Fruit fly (Drosophila melanogaster) whole organism, prepupa: ENCODE results near the gene Enoph.

Experiments used
- Blimp-1 ChIP-seq: fragments of 200-800 bp; sonication (Bioruptor generic); optimal IDR thresholded peaks from 3 replicates; lab custom pipeline; 2017; ENCODE audit warnings: missing biosample characterization, missing genetic modification characterization, mild to moderate bottlenecking, moderate library complexity, missing genetic modification reagents
- CG10631 ChIP-seq: fragments of 200-800 bp; sonication (Bioruptor generic); optimal IDR thresholded peaks from 2 replicates; lab custom pipeline; 2016; ENCODE audit warnings: missing biosample characterization, missing genetic modification characterization
- CG10669 ChIP-seq: fragments of 200-800 bp; sonication (Bioruptor generic); optimal IDR thresholded peaks from 3 replicates; lab custom pipeline; 2018; ENCODE audit warnings: missing biosample characterization, mild to moderate bottlenecking, missing genetic modification characterization, moderate library complexity
- CG11294 ChIP-seq: fragments of 200-800 bp; sonication (Bioruptor generic); IDR thresholded peaks from 2 replicates; pipeline ENCODE4 v1.3.6; 2022; ENCODE audit warnings: missing biosample characterization, missing genetic modification characterization
- CG11902 ChIP-seq: fragments of 200-800 bp; sonication (Bioruptor generic); optimal IDR thresholded peaks from 3 replicates; lab custom pipeline; 2016; ENCODE audit warnings: missing biosample characterization, missing genetic modification characterization
- CG15336 ChIP-seq: fragments of 200-800 bp; sonication (Bioruptor generic); IDR thresholded peaks from 2 replicates; pipeline ENCODE4 v1.3.6; 2022; ENCODE audit warnings: missing biosample characterization, missing genetic modification characterization
- CG1621 ChIP-seq: fragments of 200-800 bp; sonication (Bioruptor generic); optimal IDR thresholded peaks from 3 replicates; lab custom pipeline; 2018; ENCODE audit warnings: missing biosample characterization, mild to moderate bottlenecking, missing genetic modification characterization
- CG16779 ChIP-seq: fragments of 200-800 bp; sonication (Bioruptor generic); optimal IDR thresholded peaks from 3 replicates; lab custom pipeline; 2017; ENCODE audit warnings: missing biosample characterization, mild to moderate bottlenecking, missing genetic modification characterization
- CG3032 ChIP-seq: fragments of 200-800 bp; optimal IDR thresholded peaks from 2 replicates; lab custom pipeline; 2019; ENCODE audit warnings: missing biosample characterization, mild to moderate bottlenecking, missing genetic modification characterization, moderate library complexity
- CG3919 ChIP-seq: fragments of 200-800 bp; sonication (Bioruptor generic); optimal IDR thresholded peaks from 3 replicates; lab custom pipeline; 2016; ENCODE audit warnings: missing biosample characterization, missing genetic modification characterization
- CG4318 ChIP-seq: fragments of 200-800 bp; sonication (Bioruptor generic); optimal IDR thresholded peaks from 3 replicates; lab custom pipeline; 2017; ENCODE audit warnings: missing biosample characterization, mild to moderate bottlenecking, missing genetic modification characterization
- CG6792 ChIP-seq: fragments of 200-800 bp; sonication (Bioruptor generic); optimal IDR thresholded peaks from 3 replicates; lab custom pipeline; 2016; ENCODE audit warnings: missing biosample characterization, missing genetic modification characterization
- CG6808 ChIP-seq: fragments of 200-800 bp; sonication (Bioruptor generic); optimal IDR thresholded peaks from 3 replicates; lab custom pipeline; 2017; ENCODE audit warnings: missing biosample characterization, missing genetic modification characterization, mild to moderate bottlenecking, moderate library complexity, missing genetic modification reagents
- CG6854 ChIP-seq: fragments of 200-800 bp; sonication (Bioruptor generic); optimal IDR thresholded peaks from 2 replicates; lab custom pipeline; 2017; ENCODE audit warnings: missing biosample characterization, mild to moderate bottlenecking, missing genetic modification characterization
- CG8119 ChIP-seq: fragments of 200-800 bp; sonication (Bioruptor generic); IDR thresholded peaks from 3 replicates; pipeline ENCODE4 v1.3.6; 2022; ENCODE audit warnings: missing biosample characterization, missing genetic modification characterization
- Eip75B ChIP-seq: fragments of 200-800 bp; sonication (Bioruptor generic); optimal IDR thresholded peaks from 3 replicates; lab custom pipeline; 2016; ENCODE audit warnings: missing biosample characterization, missing genetic modification characterization
- Eip78C ChIP-seq: fragments of 200-800 bp; sonication (Bioruptor generic); peaks from one replicate; lab custom pipeline; 2016; ENCODE audit warnings: missing biosample characterization, missing genetic modification characterization
- Ets96B ChIP-seq: fragments of 200-800 bp; optimal IDR thresholded peaks from 2 replicates; lab custom pipeline; 2019; ENCODE audit warnings: missing biosample characterization, mild to moderate bottlenecking, missing genetic modification characterization, moderate library complexity
- Hr38 ChIP-seq: sonication (Bioruptor generic); optimal IDR thresholded peaks from 2 replicates; lab custom pipeline; 2016; ENCODE audit warnings: missing biosample characterization, missing genetic modification characterization
- Hr4 ChIP-seq: fragments of 200-800 bp; sonication (Bioruptor generic); optimal IDR thresholded peaks from 3 replicates; lab custom pipeline; 2016; ENCODE audit warnings: missing biosample characterization, missing genetic modification characterization
- Lpt ChIP-seq: fragments of 200-800 bp; sonication (Bioruptor generic); optimal IDR thresholded peaks from 3 replicates; lab custom pipeline; 2016; ENCODE audit warnings: missing biosample characterization, missing genetic modification characterization
- Smox ChIP-seq: fragments of 200-800 bp; sonication (Bioruptor generic); optimal IDR thresholded peaks from 3 replicates; lab custom pipeline; 2016; ENCODE audit warnings: missing biosample characterization, missing genetic modification characterization
- Sox14 ChIP-seq: fragments of 200-800 bp; sonication (Bioruptor generic); optimal IDR thresholded peaks from 3 replicates; lab custom pipeline; 2016; ENCODE audit warnings: missing biosample characterization, missing genetic modification characterization
- Sox15 ChIP-seq: fragments of 200-800 bp; sonication (Bioruptor generic); optimal IDR thresholded peaks from 3 replicates; lab custom pipeline; 2016; ENCODE audit warnings: missing biosample characterization, missing genetic modification characterization
- cyc ChIP-seq: fragments of 200-800 bp; sonication (Bioruptor generic); optimal IDR thresholded peaks from 3 replicates; lab custom pipeline; 2016; ENCODE audit warnings: missing biosample characterization, missing genetic modification characterization
- dac ChIP-seq: fragments of 200-800 bp; sonication (Bioruptor generic); optimal IDR thresholded peaks from 2 replicates; lab custom pipeline; 2017; ENCODE audit warnings: missing biosample characterization, mild to moderate bottlenecking, missing genetic modification characterization
- eg ChIP-seq: fragments of 200-800 bp; sonication (Bioruptor generic); IDR thresholded peaks from 3 replicates; pipeline ENCODE4 v1.3.6; 2022; ENCODE audit warnings: missing biosample characterization, missing genetic modification characterization
- esn ChIP-seq: fragments of 200-800 bp; sonication (Bioruptor generic); optimal IDR thresholded peaks from 2 replicates; lab custom pipeline; 2016; ENCODE audit warnings: missing biosample characterization, mild to moderate bottlenecking, missing genetic modification characterization, moderate library complexity
- fkh ChIP-seq: fragments of 200-800 bp; sonication (Bioruptor generic); optimal IDR thresholded peaks from 3 replicates; lab custom pipeline; 2017; ENCODE audit warnings: missing biosample characterization, mild to moderate bottlenecking, missing genetic modification characterization, moderate library complexity
- lz ChIP-seq: fragments of 200-800 bp; sonication (Bioruptor generic); optimal IDR thresholded peaks from 3 replicates; lab custom pipeline; 2016; ENCODE audit warnings: missing biosample characterization, missing genetic modification characterization
- net ChIP-seq: fragments of 200-800 bp; sonication (Bioruptor generic); optimal IDR thresholded peaks from 3 replicates; lab custom pipeline; 2016; ENCODE audit warnings: missing biosample characterization, missing genetic modification characterization
- salr ChIP-seq, 2 experiments: fragments of 200-800 bp; sonication (Bioruptor generic); optimal IDR thresholded peaks; 3 replicates each; lab custom pipeline; 2016 to 2018; ENCODE audit warnings: missing biosample characterization in 2 of 2, missing genetic modification characterization in 2 of 2, mild to moderate bottlenecking in 1 of 2
- spab ChIP-seq: fragments of 200-800 bp; sonication (Bioruptor generic); optimal IDR thresholded peaks from 2 replicates; lab custom pipeline; 2017; ENCODE audit warnings: missing biosample characterization, mild to moderate bottlenecking, missing genetic modification characterization, missing genetic modification reagents
- svp ChIP-seq: fragments of 200-800 bp; sonication (Bioruptor generic); peaks from one replicate; lab custom pipeline; 2016; ENCODE audit warnings: missing biosample characterization, missing genetic modification characterization
- topi ChIP-seq: fragments of 200-800 bp; sonication (Bioruptor generic); optimal IDR thresholded peaks from 3 replicates; lab custom pipeline; 2016; ENCODE audit warnings: missing biosample characterization, missing genetic modification characterization
- vri ChIP-seq: fragments of 200-800 bp; sonication (Bioruptor generic); optimal IDR thresholded peaks from 3 replicates; lab custom pipeline; 2016; ENCODE audit warnings: missing biosample characterization, mild to moderate bottlenecking, missing genetic modification characterization

The Enoph gene

DNA sequence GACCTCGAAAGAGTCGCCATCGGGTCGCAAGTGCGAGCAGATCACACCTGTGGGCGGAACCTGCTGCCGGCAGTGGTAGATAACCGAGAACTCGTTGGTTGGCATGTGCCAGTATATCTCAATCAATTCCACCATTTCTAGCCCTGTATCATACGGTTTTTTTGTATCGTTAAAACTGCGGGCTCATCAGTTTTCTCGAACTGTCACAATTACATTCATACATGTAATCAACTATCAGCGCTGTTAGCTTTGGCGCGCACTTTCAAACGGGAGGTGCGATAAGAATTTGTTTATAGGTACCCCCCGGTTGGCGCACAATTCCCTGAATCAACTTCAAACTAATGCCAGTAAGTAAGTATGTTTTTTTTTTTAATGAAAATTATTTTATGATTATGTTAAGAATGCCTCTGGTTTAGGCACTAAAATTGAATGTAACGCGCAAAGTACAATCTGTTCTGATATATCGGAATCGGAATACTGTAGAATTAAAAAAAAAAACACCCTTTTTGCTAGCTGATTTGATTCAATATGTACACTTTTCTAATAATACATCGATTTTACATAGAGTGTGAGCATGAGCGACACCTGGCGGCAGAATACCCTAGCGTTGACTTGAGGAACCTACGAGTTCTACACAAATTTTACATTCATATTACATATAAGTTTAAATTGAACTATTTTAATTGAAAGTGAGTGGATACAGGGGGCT, 42.3 kb upstream of the Enoph start (continued):
- TF ChIP-seq dac (peak; percentile 6), lz (GFP tag; lab: Kevin White, UChicago) (peak; percentile 48), CG10631 (GFP tag; lab: Kevin White, UChicago) (peak; percentile 48), CG6792 (peak; percentile 22), Ets96B (tag; lab: Kevin White, UChicago) (no peak), Hr38 (GFP tag; lab: Kevin White, UChicago) (no peak), topi (GFP tag; lab: Kevin White, UChicago) (peak; percentile 42), CG3032 (tag; lab: Kevin White, UChicago) (no peak)

DNA sequence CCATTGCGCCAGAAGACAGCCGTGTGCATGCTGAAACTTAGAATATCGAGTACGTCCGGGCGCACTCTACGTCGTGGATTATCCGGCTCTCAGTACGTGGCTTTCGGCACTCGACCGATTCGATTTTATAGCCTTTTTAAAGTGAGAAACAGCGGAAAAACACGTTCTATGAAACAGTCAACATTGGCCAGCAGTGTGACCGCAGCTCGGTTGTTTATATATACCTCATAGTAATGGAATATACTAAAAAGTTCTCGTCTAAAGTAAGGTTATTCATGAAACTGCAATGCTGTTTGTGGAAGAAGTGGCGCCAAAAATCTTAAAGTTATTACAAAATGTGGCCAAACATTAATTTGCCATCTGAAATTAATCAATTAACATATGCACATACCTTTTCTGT, 40.8 kb upstream of the Enoph start:
- TF ChIP-seq CG6854 (GFP tag; lab: Kevin White, UChicago) (no peak), svp (GFP tag; lab: Kevin White, UChicago) (peak; percentile 55), fkh (GFP tag; lab: Kevin White, UChicago) (peak; percentile 70), dac (no peak), lz (GFP tag; lab: Kevin White, UChicago) (no peak), esn (GFP tag; lab: Kevin White, UChicago) (peak; percentile 14)
- TF ChIP-seq, all 60 proteins: peak for 3

dm6 chr3R:5295090-5295489, 38.6 kb upstream of the Enoph start:
- no peak for TF ChIP-seq topi (GFP tag; lab: Kevin White, UChicago)
- TF ChIP-seq CG11294 (GFP tag; lab: Robert Waterston, UW): no peak
- TF ChIP-seq Sox14 (GFP tag; lab: Kevin White, UChicago): no peak
- no peak for TF ChIP-seq CG3032 (tag; lab: Kevin White, UChicago)

DNA sequence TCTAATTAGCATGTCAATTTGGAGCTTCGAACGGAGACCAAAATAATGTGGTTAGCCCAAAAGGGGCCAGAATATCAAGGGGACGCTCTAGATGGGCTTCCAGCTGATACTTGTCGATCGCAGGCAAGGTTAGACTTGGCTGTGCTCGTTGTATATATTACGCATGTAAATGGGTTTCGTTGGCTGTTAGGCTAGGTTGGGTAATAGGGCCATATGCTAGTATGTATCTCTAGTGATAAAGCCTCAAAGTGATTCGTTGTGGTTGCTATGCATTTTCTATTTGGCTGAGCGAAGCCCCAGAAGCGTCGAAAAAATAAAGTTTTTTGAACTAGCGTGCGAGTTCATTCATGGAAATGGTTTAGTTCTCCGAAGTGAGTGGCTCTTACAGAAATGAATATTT, 34.3 kb upstream of the Enoph start:
- TF ChIP-seq CG6792 (no peak), vri (no peak), Eip75B (no peak), Hr4 (no peak), CG6808 (GFP tag; lab: Kevin White, UChicago) (no peak), CG1621 (tag; lab: Kevin White, UChicago) (no peak), Eip78C (GFP tag; lab: Kevin White, UChicago) (no peak), CG10631 (GFP tag; lab: Kevin White, UChicago) (no peak), cyc (GFP tag; lab: Kevin White, UChicago) (no peak), CG10669 (GFP tag; lab: Kevin White, UChicago) (no peak), Sox15 (GFP tag; lab: Kevin White, UChicago) (no peak), fkh (GFP tag; lab: Kevin White, UChicago) (no peak)

- TF ChIP-seq CG11902 (GFP tag; lab: Kevin White, UChicago) (no peak), svp (GFP tag; lab: Kevin White, UChicago) (peak; percentile 63)
Observed at dm6 chr3R:5287965-5288364, 31.5 kb upstream of the Enoph start.

DNA sequence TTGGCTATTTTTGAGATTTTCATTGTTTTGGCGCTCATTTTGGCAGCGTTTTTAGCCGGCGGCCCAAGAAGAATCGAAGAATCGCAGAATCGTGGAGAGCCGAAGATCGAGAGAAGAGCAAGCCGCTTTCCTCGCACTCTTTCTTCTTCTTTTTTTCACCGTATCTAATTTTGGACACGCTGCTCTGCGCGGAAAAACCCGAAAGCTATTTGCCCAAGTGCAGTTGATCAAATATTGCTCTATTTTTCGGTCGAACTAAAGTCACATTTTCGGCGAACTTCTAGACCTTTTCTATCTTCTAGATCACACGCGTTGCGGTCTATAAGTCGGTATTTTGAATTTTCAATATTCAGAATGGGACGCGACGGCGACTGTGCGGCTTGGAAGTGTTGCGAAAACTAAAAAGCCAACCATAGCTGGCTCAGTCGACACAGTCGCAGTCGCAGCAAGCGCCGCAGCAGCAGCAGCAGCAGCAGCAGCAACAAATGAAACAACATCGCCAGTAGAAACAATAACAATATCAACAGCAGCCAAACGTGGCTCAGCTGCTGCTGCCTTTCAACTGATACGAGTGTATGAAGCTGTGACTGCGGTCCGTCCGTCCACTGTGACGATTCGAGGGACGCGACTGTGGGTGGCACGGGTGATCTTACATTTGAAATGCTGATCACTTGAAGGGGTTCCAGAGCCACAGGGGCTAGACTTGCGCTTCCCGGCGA, 30.6 kb upstream of the Enoph start:
- no peak for TF ChIP-seq net (GFP tag; lab: Kevin White, UChicago)
- peak; percentile 38 for TF ChIP-seq Lpt
- no peak for TF ChIP-seq salr (GFP tag; optimal IDR thresholded peaks at IDR 0.05; lab: Kevin White, UChicago)
- no peak for TF ChIP-seq spab (GFP tag; lab: Kevin White, UChicago)
- no peak for TF ChIP-seq CG11902 (GFP tag; lab: Kevin White, UChicago)
- no peak for TF ChIP-seq Blimp-1
- no peak for TF ChIP-seq CG10631 (GFP tag; lab: Kevin White, UChicago)
- no peak for TF ChIP-seq CG15336 (GFP tag; lab: Robert Waterston, UW)
- TF ChIP-seq svp (GFP tag; lab: Kevin White, UChicago): peak; percentile 86
- TF ChIP-seq Eip75B: no peak
- TF ChIP-seq CG4318 (GFP tag; lab: Kevin White, UChicago): no peak
- no peak for TF ChIP-seq CG16779
- TF ChIP-seq CG3919 (GFP tag; lab: Kevin White, UChicago): no peak
- no peak for TF ChIP-seq Smox (GFP tag; lab: Kevin White, UChicago)
- 0 out of 3 replicates have a peak, but pooled peaks have one; percentile 25 for TF ChIP-seq CG8119
- TF ChIP-seq eg (GFP tag; lab: Robert Waterston, UW): no peak
